Worm (Caenorhabditis elegans) whole organism, L2 larva: Measurements from ENCODE around the gene hpo-40.
A peak's percentile ranks its signal among the peaks of the same experiment; 100 is the strongest.

ENCODE experiments used
- C34F6.9 ChIP-seq: fragments of 150-350 bp; optimal IDR thresholded peaks from 2 replicates; lab custom pipeline; 2014; ENCODE audit warnings: missing biosample characterization, missing genetic modification characterization
- F13H6.1 ChIP-seq: sonication (generic microtip); optimal IDR thresholded peaks from 2 replicates; lab custom pipeline; 2016; ENCODE audit warnings: missing genetic modification characterization, missing compliant biosample characterization
- R02D3.7 ChIP-seq: fragments of 150-350 bp; optimal IDR thresholded peaks from 2 replicates; lab custom pipeline; 2014; ENCODE audit warnings: missing biosample characterization, missing genetic modification characterization
- ZK546.5 ChIP-seq: sonication (generic microtip); optimal IDR thresholded peaks from 2 replicates; lab custom pipeline; 2017; ENCODE audit warnings: missing biosample characterization, missing genetic modification characterization
- alr-1 ChIP-seq: fragments of 150-350 bp; optimal IDR thresholded peaks from 2 replicates; lab custom pipeline; 2014; ENCODE audit warnings: missing biosample characterization, missing genetic modification characterization
- ama-1 ChIP-seq: fragments of 150-350 bp; optimal IDR thresholded peaks from 2 replicates; lab custom pipeline; 2018; ENCODE audit warnings: inconsistent platforms
- blmp-1 ChIP-seq: sonication (generic microtip); optimal IDR thresholded peaks from 2 replicates; lab custom pipeline; 2017; ENCODE audit warnings: missing genetic modification characterization, mild to moderate bottlenecking, missing compliant biosample characterization, antibody characterized with exemption, moderate library complexity; ENCODE audit not compliant: insufficient read depth
- ceh-82 ChIP-seq: fragments of 150-350 bp; optimal IDR thresholded peaks from 2 replicates; lab custom pipeline; 2014; ENCODE audit warnings: missing biosample characterization, missing genetic modification characterization
- crh-2 ChIP-seq: sonication (generic microtip); optimal IDR thresholded peaks from 2 replicates; lab custom pipeline; 2017; ENCODE audit warnings: missing biosample characterization, missing genetic modification characterization
- dmd-4 ChIP-seq: sonication (generic microtip); optimal IDR thresholded peaks from 2 replicates; lab custom pipeline; 2017; ENCODE audit warnings: missing biosample characterization, missing genetic modification characterization
- egl-27 ChIP-seq: sonication (generic microtip); optimal IDR thresholded peaks from 3 replicates; lab custom pipeline; 2017; ENCODE audit warnings: missing biosample characterization, missing genetic modification reagents, missing genetic modification characterization
- elt-1 ChIP-seq: fragments of 150-350 bp; optimal IDR thresholded peaks from 2 replicates; lab custom pipeline; 2014; ENCODE audit warnings: missing biosample characterization, missing genetic modification characterization
- elt-3 ChIP-seq: sonication (generic microtip); optimal IDR thresholded peaks from 2 replicates; lab custom pipeline; 2017; ENCODE audit warnings: missing biosample characterization, missing genetic modification characterization
- fos-1 ChIP-seq: fragments of 150-350 bp; optimal IDR thresholded peaks from 2 replicates; lab custom pipeline; 2014; ENCODE audit warnings: missing biosample characterization, missing genetic modification characterization
- gmeb-1 ChIP-seq: fragments of 150-350 bp; optimal IDR thresholded peaks from 2 replicates; lab custom pipeline; 2014; ENCODE audit warnings: missing biosample characterization, missing genetic modification characterization
- lsy-2 ChIP-seq, 2 experiments: fragments of 150-350 bp in 1 of 2; sonication (generic microtip) in 1 of 2; optimal IDR thresholded peaks; 2 replicates each; lab custom pipeline; 2014 to 2017; ENCODE audit warnings: missing biosample characterization in 2 of 2, missing genetic modification characterization in 2 of 2
- mbf-1 ChIP-seq: sonication (generic microtip); optimal IDR thresholded peaks from 2 replicates; lab custom pipeline; 2017; ENCODE audit warnings: missing biosample characterization, missing genetic modification characterization
- mdl-1 ChIP-seq, 2 experiments: fragments of 150-350 bp in 1 of 2; sonication (generic microtip) in 1 of 2; optimal IDR thresholded peaks; 2 replicates each; lab custom pipeline; 2017; ENCODE audit warnings: missing biosample characterization in 2 of 2, missing genetic modification characterization in 2 of 2
- nhr-129 ChIP-seq: fragments of 150-350 bp; optimal IDR thresholded peaks from 2 replicates; lab custom pipeline; 2014; ENCODE audit warnings: missing biosample characterization, missing genetic modification characterization
- nhr-21 ChIP-seq: fragments of 150-350 bp; optimal IDR thresholded peaks from 2 replicates; lab custom pipeline; 2014; ENCODE audit warnings: missing biosample characterization, missing genetic modification characterization
- nhr-23 ChIP-seq: fragments of 150-350 bp; optimal IDR thresholded peaks from 2 replicates; lab custom pipeline; 2014; ENCODE audit warnings: missing biosample characterization, missing genetic modification reagents, missing genetic modification characterization
- nhr-237 ChIP-seq: fragments of 150-350 bp; optimal IDR thresholded peaks from 2 replicates; lab custom pipeline; 2014; ENCODE audit warnings: missing biosample characterization, missing genetic modification characterization
- nhr-25 ChIP-seq: fragments of 150-350 bp; sonication (generic microtip); optimal IDR thresholded peaks from 3 replicates; lab custom pipeline; 2014; ENCODE audit warnings: missing biosample characterization, missing genetic modification characterization
- nhr-77 ChIP-seq: fragments of 150-350 bp; optimal IDR thresholded peaks from 2 replicates; lab custom pipeline; 2014; ENCODE audit warnings: missing biosample characterization, missing genetic modification characterization
- skn-1 ChIP-seq: sonication (generic microtip); optimal IDR thresholded peaks from 2 replicates; lab custom pipeline; 2017; ENCODE audit warnings: missing biosample characterization, missing genetic modification characterization
- sma-3 ChIP-seq: sonication (generic microtip); optimal IDR thresholded peaks from 2 replicates; lab custom pipeline; 2016; ENCODE audit warnings: missing genetic modification reagents, missing genetic modification characterization, missing compliant biosample characterization
- sma-9 ChIP-seq, 2 experiments: fragments of 150-350 bp in 1 of 2; sonication (generic microtip) in 1 of 2; optimal IDR thresholded peaks; 2 replicates each; lab custom pipeline; 2014 to 2016; ENCODE audit warnings: missing genetic modification characterization in 2 of 2, mild to moderate bottlenecking in 1 of 2, missing biosample characterization in 1 of 2, missing compliant biosample characterization in 1 of 2, missing genetic modification reagents in 1 of 2, moderate library complexity in 1 of 2
- unc-39 ChIP-seq: fragments of 150-350 bp; optimal IDR thresholded peaks from 2 replicates; lab custom pipeline; 2014; ENCODE audit warnings: missing biosample characterization, missing genetic modification characterization
- unc-55 ChIP-seq: fragments of 150-350 bp; sonication (generic microtip); optimal IDR thresholded peaks from 3 replicates; lab custom pipeline; 2014; ENCODE audit warnings: missing biosample characterization, missing genetic modification reagents, missing genetic modification characterization
- unc-62 ChIP-seq: fragments of 150-350 bp; optimal IDR thresholded peaks from 2 replicates; lab custom pipeline; 2014; ENCODE audit warnings: missing biosample characterization, missing genetic modification reagents, missing genetic modification characterization
- zag-1 ChIP-seq: fragments of 150-350 bp; optimal IDR thresholded peaks from 2 replicates; lab custom pipeline; 2014; ENCODE audit warnings: missing biosample characterization, missing genetic modification characterization
- ztf-1 ChIP-seq: fragments of 200-800 bp; sonication (Bioruptor generic); conservative IDR thresholded peaks from 2 replicates; pipeline ENCODE4 v1.3.6; 2022; ENCODE audit warnings: missing genetic modification characterization, missing compliant biosample characterization
- ztf-11 ChIP-seq: sonication (generic microtip); optimal IDR thresholded peaks from 2 replicates; lab custom pipeline; 2017; ENCODE audit warnings: missing biosample characterization, missing genetic modification characterization

Gene hpo-40

DNA sequence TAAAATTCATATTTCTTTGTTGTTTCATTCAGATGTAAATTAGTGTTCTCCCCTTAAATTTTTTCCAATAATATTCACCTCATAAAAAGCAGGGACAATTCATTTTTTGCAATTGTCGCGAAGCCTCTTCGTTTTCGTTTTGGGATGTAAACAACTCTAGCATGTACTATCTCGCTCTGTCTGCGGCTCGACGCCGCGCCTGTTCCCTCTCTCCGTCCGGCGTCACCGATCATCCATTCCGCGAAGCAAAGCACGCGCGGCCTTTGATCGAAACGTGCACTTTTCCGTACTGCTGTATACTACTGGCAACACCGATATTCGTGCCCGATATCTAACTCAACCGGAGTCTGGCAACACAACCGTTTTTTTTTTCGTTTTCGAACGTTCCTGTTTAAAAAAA is 34.2 kb downstream of the hpo-40 start:
- TF ChIP-seq mdl-1 (tag; optimal IDR thresholded peaks at IDR 0.05; lab: Kevin White, UChicago) = peak in 1 of 2 experiments; percentile 15
- peak; percentile 0 for TF ChIP-seq sma-9 (GFP tag; optimal IDR thresholded peaks at IDR 0.05; lab: Kevin White, UChicago)
- TF ChIP-seq sma-9 (tag; optimal IDR thresholded peaks at IDR 0.05; lab: Kevin White, UChicago) = no peak
- no peak for TF ChIP-seq ceh-82 (tag; lab: Kevin White, UChicago)

DNA sequence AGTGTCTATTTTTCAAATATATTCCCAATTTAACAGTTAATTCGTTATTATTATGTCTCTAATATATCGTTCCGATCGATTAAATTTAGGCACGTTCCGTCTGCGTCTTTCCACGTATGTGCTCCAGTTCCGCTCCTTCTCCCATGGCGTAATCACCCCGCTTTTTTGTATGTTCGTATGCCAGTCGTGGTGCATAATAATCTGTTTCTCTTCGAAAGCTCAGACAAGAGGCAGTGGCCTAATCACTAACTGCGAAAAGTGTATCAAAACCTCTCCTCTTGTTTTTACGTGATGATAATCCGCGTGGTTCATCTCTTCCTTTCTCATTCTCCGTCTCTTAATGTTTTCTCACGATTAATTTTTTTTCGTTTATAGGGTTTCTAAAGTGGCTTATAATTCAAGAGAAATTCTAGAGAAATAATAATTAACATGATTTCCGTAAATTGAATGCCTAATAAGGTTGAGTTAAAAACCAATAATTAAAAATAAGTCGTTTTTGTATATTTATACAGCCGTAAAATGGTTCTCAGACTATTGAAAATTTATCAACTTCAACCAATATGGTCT is 35.0 kb downstream of the hpo-40 start:
- TF ChIP-seq C34F6.9 (tag; lab: Kevin White, UChicago) (peak; percentile 37), sma-3 (no peak), lsy-2 (tag; optimal IDR thresholded peaks at IDR 0.05; lab: Kevin White, UChicago) (peak in 1 of 2 experiments; percentile 38), nhr-129 (peak; percentile 32)

DNA sequence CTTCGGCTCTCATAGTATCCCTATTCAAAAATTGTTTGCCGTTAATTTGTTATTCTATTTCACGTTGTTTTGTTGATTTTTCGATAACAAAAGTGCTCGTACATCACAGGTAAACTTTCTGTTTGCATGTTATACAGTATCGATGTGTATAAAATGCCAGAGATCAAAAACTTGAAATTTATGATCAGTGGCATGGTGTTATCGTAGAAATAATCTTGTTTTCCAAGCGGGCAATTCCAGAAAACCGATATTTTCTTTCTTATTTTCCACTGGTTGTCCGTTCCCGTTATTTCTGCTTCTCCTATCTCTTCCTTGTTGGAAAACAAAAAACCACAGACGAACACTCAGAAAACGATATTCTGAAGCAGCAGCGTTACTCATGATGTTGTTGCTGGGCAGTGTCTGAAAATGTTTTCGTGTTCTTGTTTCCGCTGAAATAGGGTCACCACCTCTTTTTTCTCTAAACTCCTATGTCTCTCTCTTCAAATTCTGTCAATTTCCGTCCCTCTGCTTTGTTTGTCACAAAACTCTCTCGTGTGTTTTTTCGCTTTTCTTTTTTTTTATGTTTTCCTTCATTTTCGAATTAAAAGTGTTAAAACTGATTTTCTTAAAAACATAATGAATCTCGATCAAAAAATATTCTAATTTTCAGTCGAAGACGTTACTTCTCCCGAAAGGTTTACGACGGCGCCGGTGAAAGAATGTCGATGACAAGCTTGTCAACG is 35.7 kb downstream of the hpo-40 start, which contains the start of gene akt-1:
Gene akt-1, plus strand, starts transcription at position 651 of the 725 bp plus-strand sequence.
- TF ChIP-seq unc-55 (no peak), nhr-77 (tag; lab: Kevin White, UChicago) (no peak), crh-2 (tag; lab: Kevin White, UChicago) (no peak), nhr-23 (tag; lab: Kevin White, UChicago) (no peak), skn-1 (tag; lab: Kevin White, UChicago) (no peak)

DNA sequence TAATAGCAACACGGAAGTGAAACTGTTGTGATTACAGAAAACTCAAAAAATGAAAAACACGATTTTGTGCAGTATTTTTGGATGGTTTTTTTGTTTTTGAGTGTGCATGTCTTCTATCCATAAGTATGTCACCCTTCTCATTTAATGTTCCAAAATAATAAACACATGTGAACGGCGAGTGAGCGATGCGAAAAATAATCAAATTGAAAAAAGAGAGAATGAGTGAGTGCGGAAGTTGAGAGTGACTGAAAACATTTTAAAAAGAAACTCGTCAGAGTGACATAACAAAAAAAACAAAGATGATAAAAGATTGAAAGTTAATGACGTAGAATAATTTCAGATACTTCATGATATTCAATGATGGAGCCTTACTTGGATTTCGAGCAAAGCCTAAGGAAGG is 36.8 kb downstream of the hpo-40 start:
- no peak for TF ChIP-seq skn-1 (tag; lab: Kevin White, UChicago)
- TF ChIP-seq mbf-1 = no peak
- TF ChIP-seq elt-1 (tag; lab: Kevin White, UChicago) = no peak
- TF ChIP-seq unc-55 = no peak
- TF ChIP-seq egl-27 (tag; lab: Kevin White, UChicago) = no peak
- TF ChIP-seq F13H6.1 (tag; lab: Kevin White, UChicago) = no peak
- no peak for TF ChIP-seq nhr-25 (tag; lab: Kevin White, UChicago)
- TF ChIP-seq zag-1 (tag; lab: Kevin White, UChicago) = no peak
- no peak for TF ChIP-seq sma-3
- TF ChIP-seq fos-1 (tag; lab: Kevin White, UChicago) = no peak
- no peak for TF ChIP-seq crh-2 (tag; lab: Kevin White, UChicago)
- TF ChIP-seq blmp-1 (tag; lab: Kevin White, UChicago) = no peak
- TF ChIP-seq unc-62 (GFP tag; lab: Kevin White, UChicago) = no peak
- TF ChIP-seq dmd-4 = no peak
- TF ChIP-seq ZK546.5 (tag; lab: Kevin White, UChicago) = no peak
- no peak for TF ChIP-seq nhr-21 (tag; lab: Kevin White, UChicago)
- no peak for TF ChIP-seq alr-1 (tag; lab: Kevin White, UChicago)

DNA sequence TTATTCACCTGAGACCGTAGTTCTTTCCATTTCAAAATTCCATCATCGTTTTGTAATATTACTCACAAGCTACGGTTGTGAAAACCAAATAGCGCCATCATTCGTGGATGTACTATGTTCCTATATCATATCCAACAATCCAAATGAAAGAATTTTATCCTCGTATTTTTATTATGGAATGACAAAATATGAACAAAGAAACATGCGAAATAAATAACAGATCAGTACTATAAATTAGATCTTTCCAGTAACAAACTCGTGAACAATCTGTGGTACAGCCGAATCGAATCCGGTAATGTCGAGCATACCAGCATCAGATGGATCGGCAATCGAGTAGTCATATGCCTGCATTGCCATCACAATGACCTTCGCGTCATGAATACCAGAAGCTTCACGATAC is 40.0 kb downstream of the hpo-40 start:
- no peak for TF ChIP-seq nhr-77 (tag; lab: Kevin White, UChicago)
- TF ChIP-seq elt-3 (tag; lab: Kevin White, UChicago) = no peak
- no peak for TF ChIP-seq nhr-23 (tag; lab: Kevin White, UChicago)
- TF ChIP-seq nhr-129 = no peak
- no peak for TF ChIP-seq ama-1 (lab: Kevin White, UChicago)
- no peak for TF ChIP-seq fos-1 (tag; lab: Kevin White, UChicago)
- TF ChIP-seq ztf-1 = no peak
- no peak for TF ChIP-seq ztf-11 (tag; lab: Kevin White, UChicago)
- TF ChIP-seq gmeb-1 (tag; lab: Kevin White, UChicago) = no peak
- TF ChIP-seq sma-3 = no peak
- no peak for TF ChIP-seq R02D3.7 (tag; lab: Kevin White, UChicago)
- TF ChIP-seq nhr-237 (tag; lab: Kevin White, UChicago) = no peak
- no peak for TF ChIP-seq sma-9 (GFP tag; optimal IDR thresholded peaks at IDR 0.05; lab: Kevin White, UChicago)
- TF ChIP-seq sma-9 (tag; optimal IDR thresholded peaks at IDR 0.05; lab: Kevin White, UChicago) = no peak
- TF ChIP-seq nhr-25 (tag; lab: Kevin White, UChicago) = no peak
- TF ChIP-seq unc-39 = no peak
